Worm (Caenorhabditis elegans): Measurements from ENCODE around the gene C16C8.4.
"Not testable (repeated sequence)": the region's sequence is repeated elsewhere in the genome, so short reads cannot be mapped to it uniquely, and the experiment has no call there.

DNA sequence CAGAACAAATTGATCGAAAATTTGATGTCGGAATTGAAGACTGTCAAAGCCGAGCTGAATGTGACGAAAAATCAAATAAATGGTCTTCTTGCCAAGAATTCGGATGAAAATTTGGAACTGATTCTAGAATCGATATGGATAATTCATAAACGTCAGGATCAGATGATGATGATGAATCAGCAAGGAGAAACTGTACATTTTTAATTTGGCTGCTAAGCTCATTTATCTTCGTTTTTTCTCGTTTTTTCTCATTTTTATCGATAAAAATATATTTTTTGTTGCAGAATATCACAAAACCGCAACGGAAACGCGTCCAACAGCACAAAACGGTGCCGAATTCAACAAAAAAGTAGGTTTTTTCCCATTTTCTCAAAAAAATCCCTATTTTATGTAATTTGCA, 5.3 kb upstream of the C16C8.4 start, which contains the start of gene C16C8.14:
- TF ChIP-seq dve-1 (tag; optimal IDR thresholded peaks at IDR 0.05); C08G9.2 (tag; optimal IDR thresholded peaks at IDR 0.05); pag-3 (tag; optimal IDR thresholded peaks at IDR 0.05; ENCODE audit: borderline replicate concordance); hlh-6 (tag; optimal IDR thresholded peaks at IDR 0.05): not testable (repeated sequence)

Data from whole organism, late embryonic.